Worm (Caenorhabditis elegans): Measurements from ENCODE around the gene C01B10.9.

ce11 chrIV:6597298-6597697, 34.7 kb upstream of the C01B10.9 start, which contains the start of gene F38A5.6:
- TF ChIP-seq ama-1 (optimal IDR thresholded peaks at IDR 0.05) (no peak), nhr-71 (tag; optimal IDR thresholded peaks at IDR 0.05) (no peak), nhr-84 (tag; optimal IDR thresholded peaks at IDR 0.05) (no peak), fkh-8 (tag; optimal IDR thresholded peaks at IDR 0.05) (no peak), pqm-1 (tag; optimal IDR thresholded peaks at IDR 0.05) (no peak), zip-4 (GFP tag; optimal IDR thresholded peaks at IDR 0.05) (no peak), elt-3 (tag; optimal IDR thresholded peaks at IDR 0.05) (no peak), ceh-88 (GFP tag; IDR thresholded peaks at IDR 0.05) (no peak)
